Fruit fly (Drosophila melanogaster) whole organism, pupa: Measurements from ENCODE around the gene Sr-CIV.

Source experiments
- CG10348 ChIP-seq: fragments of 200-800 bp; sonication (Bioruptor generic); IDR thresholded peaks from 2 replicates; pipeline ENCODE4 v1.3.6; 2022; ENCODE audit warnings: missing biosample characterization, missing genetic modification characterization
- CG12605 ChIP-seq: fragments of 200-800 bp; sonication (Bioruptor generic); IDR thresholded peaks from 2 replicates; pipeline ENCODE4 v1.3.6; 2022; ENCODE audit warnings: missing biosample characterization, missing genetic modification characterization
- CG13204 ChIP-seq: fragments of 200-800 bp; sonication (Bioruptor generic); optimal IDR thresholded peaks from 2 replicates; lab custom pipeline; 2018; ENCODE audit warnings: missing biosample characterization, mild to moderate bottlenecking, missing genetic modification characterization, moderate library complexity
- CG14655 ChIP-seq: fragments of 200-800 bp; sonication (Bioruptor generic); optimal IDR thresholded peaks from 3 replicates; lab custom pipeline; 2017; ENCODE audit warnings: mild to moderate bottlenecking, missing biosample characterization, missing genetic modification reagents, missing genetic modification characterization
- CG15710 ChIP-seq: fragments of 200-800 bp; sonication (Bioruptor generic); optimal IDR thresholded peaks from 2 replicates; lab custom pipeline; 2018; ENCODE audit warnings: missing biosample characterization, mild to moderate bottlenecking, missing genetic modification characterization, moderate library complexity
- CG17806 ChIP-seq: fragments of 200-800 bp; sonication (Bioruptor generic); optimal IDR thresholded peaks from 2 replicates; lab custom pipeline; 2018; ENCODE audit warnings: missing biosample characterization, mild to moderate bottlenecking, missing genetic modification characterization, moderate library complexity
- CG32121 ChIP-seq: fragments of 200-800 bp; sonication (Bioruptor generic); IDR thresholded peaks from 2 replicates; pipeline ENCODE4 v1.3.6; 2022; ENCODE audit warnings: missing biosample characterization, missing genetic modification characterization
- CG34367 ChIP-seq: fragments of 200-800 bp; sonication (Bioruptor generic); optimal IDR thresholded peaks from 2 replicates; lab custom pipeline; 2018; ENCODE audit warnings: missing biosample characterization, mild to moderate bottlenecking, missing genetic modification characterization
- CG4496 ChIP-seq: fragments of 200-800 bp; sonication (Bioruptor generic); IDR thresholded peaks from 3 replicates; pipeline ENCODE4 v1.3.6; 2022; ENCODE audit warnings: missing biosample characterization, missing genetic modification characterization
- CG8159 ChIP-seq: fragments of 200-800 bp; sonication (Bioruptor generic); optimal IDR thresholded peaks from 3 replicates; lab custom pipeline; 2018; ENCODE audit warnings: missing biosample characterization, mild to moderate bottlenecking, missing genetic modification characterization, moderate library complexity
- CG8301 ChIP-seq: fragments of 200-800 bp; sonication (Bioruptor generic); optimal IDR thresholded peaks from 2 replicates; lab custom pipeline; 2018; ENCODE audit warnings: missing biosample characterization, mild to moderate bottlenecking, missing genetic modification characterization
- CG9948 ChIP-seq: fragments of 200-800 bp; sonication (Bioruptor generic); optimal IDR thresholded peaks from 2 replicates; lab custom pipeline; 2018; ENCODE audit warnings: missing biosample characterization, mild to moderate bottlenecking, missing genetic modification characterization, moderate library complexity
- D1 ChIP-seq: fragments of 200-800 bp; sonication (Bioruptor generic); optimal IDR thresholded peaks from 2 replicates; lab custom pipeline; 2018; ENCODE audit warnings: missing biosample characterization, mild to moderate bottlenecking, missing genetic modification characterization, moderate library complexity
- EcR ChIP-seq: fragments of 200-800 bp; sonication (Bioruptor generic); optimal IDR thresholded peaks from 3 replicates; lab custom pipeline; 2019; ENCODE audit warnings: missing biosample characterization, missing genetic modification characterization, mild to moderate bottlenecking, moderate library complexity, missing genetic modification reagents
- Ets98B ChIP-seq: fragments of 200-800 bp; sonication (Bioruptor generic); IDR thresholded peaks from 2 replicates; pipeline ENCODE4 v1.3.6; 2022; ENCODE audit warnings: missing biosample characterization, missing genetic modification characterization
- Pif1A ChIP-seq: fragments of 200-800 bp; sonication (Bioruptor generic); optimal IDR thresholded peaks from 3 replicates; lab custom pipeline; 2016; ENCODE audit warnings: missing biosample characterization, missing genetic modification characterization
- Pif1B ChIP-seq: fragments of 200-800 bp; sonication (Bioruptor generic); optimal IDR thresholded peaks from 3 replicates; lab custom pipeline; 2016; ENCODE audit warnings: missing biosample characterization, missing genetic modification characterization
- Snoo ChIP-seq: fragments of 200-800 bp; sonication (Bioruptor generic); optimal IDR thresholded peaks from 3 replicates; lab custom pipeline; 2017; ENCODE audit warnings: missing biosample characterization, mild to moderate bottlenecking, missing genetic modification characterization, inconsistent platforms
- fd96Ca ChIP-seq: fragments of 200-800 bp; sonication (Bioruptor generic); IDR thresholded peaks from 3 replicates; pipeline ENCODE4 v1.3.6; 2022; ENCODE audit warnings: missing biosample characterization, missing genetic modification characterization
- gl ChIP-seq: fragments of 200-800 bp; sonication (Bioruptor generic); optimal IDR thresholded peaks from 2 replicates; lab custom pipeline; 2018; ENCODE audit warnings: missing biosample characterization, mild to moderate bottlenecking, missing genetic modification characterization
- rn ChIP-seq: fragments of 200-800 bp; sonication (Bioruptor generic); IDR thresholded peaks from 2 replicates; pipeline ENCODE4 v1.3.6; 2022; ENCODE audit warnings: missing biosample characterization, missing genetic modification characterization

Sr-CIV gene

dm6 chr2L:3524729-3525181 is 899 bp upstream of the Sr-CIV start, which contains the start of gene CG8852:
TSS of gene CG8852 (plus strand) at chr2L:3525131.
- no peak for TF ChIP-seq CG9948
- no peak for TF ChIP-seq CG10348 (GFP tag; lab: Robert Waterston, UW)
- TF ChIP-seq fd96Ca (GFP tag; lab: Robert Waterston, UW), result no peak
- TF ChIP-seq CG32121 (GFP tag; lab: Robert Waterston, UW), result no peak
- no peak for TF ChIP-seq rn (GFP tag; lab: Robert Waterston, UW)
- no peak for TF ChIP-seq CG12605
- no peak for TF ChIP-seq Ets98B (GFP tag; lab: Robert Waterston, UW)
- TF ChIP-seq EcR (GFP tag; lab: Kevin White, UChicago), result no peak
- no peak for TF ChIP-seq CG8301 (tag; lab: Kevin White, UChicago)
- TF ChIP-seq CG4496 (GFP tag; lab: Robert Waterston, UW), result no peak
- TF ChIP-seq Pif1B (GFP tag; lab: Kevin White, UChicago), result no peak
- no peak for TF ChIP-seq CG34367
- no peak for TF ChIP-seq D1
- no peak for TF ChIP-seq Pif1A (GFP tag; lab: Kevin White, UChicago)
- TF ChIP-seq CG15710 (tag; lab: Kevin White, UChicago), result no peak
- TF ChIP-seq CG8159 (tag; lab: Kevin White, UChicago), result no peak
- TF ChIP-seq, all 21 proteins: peak for 0

- no peak for TF ChIP-seq CG32121 (GFP tag; lab: Robert Waterston, UW)
- no peak for TF ChIP-seq CG12605
- TF ChIP-seq Snoo (tag; lab: Kevin White, UChicago), result no peak
- no peak for TF ChIP-seq CG13204 (GFP tag; lab: Kevin White, UChicago)
- no peak for TF ChIP-seq Pif1A (GFP tag; lab: Kevin White, UChicago)
- TF ChIP-seq CG8301 (tag; lab: Kevin White, UChicago), result no peak
- no peak for TF ChIP-seq fd96Ca (GFP tag; lab: Robert Waterston, UW)
Observed at dm6 chr2L:3519551-3519950, 4.3 kb downstream of the Sr-CIV start, which contains the start of the genes CG3213 and CG8851. TSS of gene CG3213 (minus strand) at chr2L:3519651. TSS of gene CG8851 (plus strand) at chr2L:3519677.

- no peak for TF ChIP-seq CG17806 (tag; lab: Kevin White, UChicago)
- no peak for TF ChIP-seq CG13204 (GFP tag; lab: Kevin White, UChicago)
- TF ChIP-seq CG9948, result no peak
- no peak for TF ChIP-seq CG15710 (tag; lab: Kevin White, UChicago)
- TF ChIP-seq fd96Ca (GFP tag; lab: Robert Waterston, UW), result no peak
- no peak for TF ChIP-seq Pif1A (GFP tag; lab: Kevin White, UChicago)
- no peak for TF ChIP-seq CG34367
- no peak for TF ChIP-seq Snoo (tag; lab: Kevin White, UChicago)
- TF ChIP-seq CG8301 (tag; lab: Kevin White, UChicago), result no peak
- no peak for TF ChIP-seq D1
- TF ChIP-seq Ets98B (GFP tag; lab: Robert Waterston, UW), result no peak
- no peak for TF ChIP-seq CG8159 (tag; lab: Kevin White, UChicago)
- TF ChIP-seq CG12605, result no peak
- no peak for TF ChIP-seq CG10348 (GFP tag; lab: Robert Waterston, UW)
- no peak for TF ChIP-seq Pif1B (GFP tag; lab: Kevin White, UChicago)
- no peak for TF ChIP-seq gl (tag; lab: Kevin White, UChicago)
- no peak for TF ChIP-seq CG4496 (GFP tag; lab: Robert Waterston, UW)
- TF ChIP-seq CG14655 (GFP tag; lab: Kevin White, UChicago), result no peak
- TF ChIP-seq rn (GFP tag; lab: Robert Waterston, UW), result no peak
Observed at dm6 chr2L:3514569-3515191, 9.2 kb downstream of the Sr-CIV start, which contains the start of the genes LeuRS and CG17593. TSS of gene LeuRS (minus strand) at chr2L:3514656. TSS of gene CG17593 (plus strand) at chr2L:3514872.

- TF ChIP-seq CG14655 (GFP tag; lab: Kevin White, UChicago), result no peak
- TF ChIP-seq CG15710 (tag; lab: Kevin White, UChicago), result no peak
- TF ChIP-seq fd96Ca (GFP tag; lab: Robert Waterston, UW), result no peak
- no peak for TF ChIP-seq CG10348 (GFP tag; lab: Robert Waterston, UW)
- TF ChIP-seq CG9948, result no peak
- no peak for TF ChIP-seq rn (GFP tag; lab: Robert Waterston, UW)
- no peak for TF ChIP-seq D1
- TF ChIP-seq EcR (GFP tag; lab: Kevin White, UChicago), result no peak
- TF ChIP-seq, all 21 proteins: peak for 0
Observed at dm6 chr2L:3510002-3510401, 13.9 kb downstream of the Sr-CIV start, which contains the start of gene CG31954. TSS of gene CG31954 (minus strand) at chr2L:3510102.

- no peak for TF ChIP-seq CG13204 (GFP tag; lab: Kevin White, UChicago)
- TF ChIP-seq CG34367, result no peak
- TF ChIP-seq gl (tag; lab: Kevin White, UChicago), result no peak
- no peak for TF ChIP-seq CG8301 (tag; lab: Kevin White, UChicago)
- TF ChIP-seq CG14655 (GFP tag; lab: Kevin White, UChicago), result no peak
- TF ChIP-seq fd96Ca (GFP tag; lab: Robert Waterston, UW), result peak; percentile 41; the same call in 1 of the 3 replicates
- peak; percentile 46; the same call in 2 of the 3 replicates for TF ChIP-seq CG4496 (GFP tag; lab: Robert Waterston, UW)
- TF ChIP-seq CG9948, result no peak
Observed at dm6 chr2L:3507209-3508164, 16.4 kb downstream of the Sr-CIV start, which contains the start of gene tim. TSS of gene tim (minus strand) at chr2L:3508119.
